Worm (Caenorhabditis elegans): Measurements from ENCODE around the gene sto-5.

Gene sto-5

DNA sequence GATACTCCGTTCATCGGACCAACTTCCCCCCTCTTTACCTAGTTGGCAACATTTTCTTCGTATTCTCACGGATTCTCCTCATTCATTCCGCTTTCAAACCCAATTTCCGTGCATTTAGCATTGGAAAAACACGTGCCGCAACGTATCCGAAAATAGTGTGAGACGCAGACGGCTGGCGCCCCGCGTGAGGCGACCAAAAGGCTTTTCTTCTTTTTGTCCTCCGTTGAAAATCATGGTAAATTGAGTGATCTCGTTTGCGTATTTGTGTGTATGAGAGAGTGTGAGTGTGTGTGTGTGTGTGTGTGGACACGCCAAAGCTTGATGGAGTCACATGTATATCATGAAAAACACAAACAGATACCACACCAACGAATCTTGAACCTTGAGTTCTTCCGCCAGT lies 28.4 kb downstream of the sto-5 start (continued):
- TF ChIP-seq ceh-88 (GFP tag; IDR thresholded peaks at IDR 0.05) (peak; percentile 84), efl-1 (optimal IDR thresholded peaks at IDR 0.05) (peak; percentile 66 to 80), efl-1 (GFP tag; optimal IDR thresholded peaks at IDR 0.05 in 1 of 2) (peak; percentile 33 to 87), sup-37 (GFP tag; optimal IDR thresholded peaks at IDR 0.05) (peak; percentile 25), nhr-20 (tag; optimal IDR thresholded peaks at IDR 0.05) (peak; percentile 98), dpl-1 (GFP tag; optimal IDR thresholded peaks at IDR 0.05) (peak; percentile 59 to 65 (median 61)), lir-3 (tag; optimal IDR thresholded peaks at IDR 0.05; ENCODE audit: poor library complexity) (peak; percentile 69), lin-14 (GFP tag; optimal IDR thresholded peaks at IDR 0.05) (peak; percentile 100), nhr-77 (tag; optimal IDR thresholded peaks at IDR 0.05) (peak; percentile 75), hlh-4 (tag; optimal IDR thresholded peaks at IDR 0.05) (no peak), pax-3 (tag; optimal IDR thresholded peaks at IDR 0.05) (peak; percentile 80), irx-1 (tag; optimal IDR thresholded peaks at IDR 0.05) (peak; percentile 74)

DNA sequence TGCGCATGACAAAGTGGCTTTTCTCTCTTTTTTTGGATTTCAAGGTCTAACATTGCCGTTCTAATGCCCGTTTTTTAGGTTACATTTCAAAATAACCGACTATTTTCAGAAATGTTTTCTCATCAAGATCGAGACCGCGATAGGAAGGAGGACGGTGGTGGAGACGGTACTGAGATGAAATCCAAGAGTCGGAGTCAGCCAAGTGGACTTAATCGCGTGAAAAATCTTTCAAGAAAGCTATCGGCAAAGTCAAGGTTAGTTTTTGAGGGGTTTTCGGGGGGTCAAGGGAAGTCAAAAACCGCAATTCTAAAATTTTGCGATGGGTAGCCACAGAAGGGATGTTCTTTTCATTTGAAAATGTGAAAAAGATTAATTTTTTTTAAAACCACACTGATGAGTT lies 29.3 kb downstream of the sto-5 start, which contains the start of gene aak-2:
Gene aak-2 (plus strand): TSS at position 110 of the 400 bp plus-strand sequence.
- TF ChIP-seq lin-14 (GFP tag; optimal IDR thresholded peaks at IDR 0.05), result peak; percentile 33
- TF ChIP-seq nhr-85 (tag), result peak; percentile 76
- TF ChIP-seq unc-98 (GFP tag; IDR thresholded peaks at IDR 0.05), result no peak

DNA sequence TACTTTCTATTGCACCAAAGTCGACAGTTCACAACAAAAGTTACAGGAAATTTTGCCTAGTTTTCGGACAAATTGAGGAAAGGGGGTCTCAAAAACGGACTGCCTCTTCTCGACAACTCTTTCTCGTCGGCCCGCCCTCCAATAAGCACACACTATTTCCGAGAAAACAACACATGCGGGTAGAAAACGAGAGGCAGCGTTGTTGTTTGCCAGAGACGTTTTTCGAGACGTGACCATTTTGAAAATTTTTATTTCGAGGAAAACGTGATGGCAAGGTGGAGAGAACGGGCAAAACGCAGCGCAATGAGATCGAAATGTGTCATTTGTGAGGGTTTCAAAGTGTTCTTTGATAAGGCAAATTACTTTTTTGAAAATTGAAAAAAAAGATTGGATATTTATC lies 31.8 kb downstream of the sto-5 start:
- TF ChIP-seq blmp-1 (tag; optimal IDR thresholded peaks at IDR 0.05), result peak; percentile 17
- TF ChIP-seq nhr-47 (tag; optimal IDR thresholded peaks at IDR 0.05), result peak; percentile 38
- peak; percentile 20 for TF ChIP-seq tbx-2 (tag; optimal IDR thresholded peaks at IDR 0.05)
- peak in 1 of 2 experiments; percentile 10 for TF ChIP-seq lsy-2 (tag; optimal IDR thresholded peaks at IDR 0.05)
- TF ChIP-seq nhr-76 (tag; optimal IDR thresholded peaks at IDR 0.05), result no peak
- TF ChIP-seq snu-23 (GFP tag; optimal IDR thresholded peaks at IDR 0.05), result peak; percentile 23
- TF ChIP-seq unc-130 (tag; optimal IDR thresholded peaks at IDR 0.05), result peak; percentile 34
- TF ChIP-seq nhr-28 (tag; optimal IDR thresholded peaks at IDR 0.05), result no peak
- no peak for TF ChIP-seq alr-1 (tag; optimal IDR thresholded peaks at IDR 0.05; ENCODE audit: borderline replicate concordance)
- peak in 1 of 2 experiments; percentile 72 for TF ChIP-seq mdl-1 (tag; optimal IDR thresholded peaks at IDR 0.05)
- TF ChIP-seq sup-37 (GFP tag; optimal IDR thresholded peaks at IDR 0.05), result no peak
- no peak for TF ChIP-seq lin-15B (tag; optimal IDR thresholded peaks at IDR 0.05)
- TF ChIP-seq fkh-8 (tag; optimal IDR thresholded peaks at IDR 0.05), result peak; percentile 35
- TF ChIP-seq fkh-10 (GFP tag; optimal IDR thresholded peaks at IDR 0.05), result no peak
- TF ChIP-seq nhr-19 (GFP tag; conservative IDR thresholded peaks at IDR 0.05), result peak; percentile 23; the same call in 1 of the 2 replicates
- peak in 1 of 2 experiments; percentile 55 for TF ChIP-seq lin-35 (GFP tag; optimal IDR thresholded peaks at IDR 0.05)
- peak; percentile 33 for TF ChIP-seq rnt-1 (tag; optimal IDR thresholded peaks at IDR 0.05)
- peak in 1 of 6 experiments; percentile 46 for TF ChIP-seq elt-3 (tag; optimal IDR thresholded peaks at IDR 0.05)
- peak; percentile 78 for TF ChIP-seq lin-14 (GFP tag; optimal IDR thresholded peaks at IDR 0.05)
- no peak for TF ChIP-seq mab-9 (GFP tag; IDR thresholded peaks at IDR 0.05)
- TF ChIP-seq nhr-90 (tag; optimal IDR thresholded peaks at IDR 0.05; ENCODE audit: poor library complexity), result no peak
- peak in 1 of 2 experiments; percentile 12 for TF ChIP-seq efl-1 (optimal IDR thresholded peaks at IDR 0.05)
- no peak for TF ChIP-seq efl-1 (GFP tag; optimal IDR thresholded peaks at IDR 0.05 in 1 of 2)
- peak; percentile 49 for TF ChIP-seq nhr-71 (tag; optimal IDR thresholded peaks at IDR 0.05)
- TF ChIP-seq nhr-20 (tag; optimal IDR thresholded peaks at IDR 0.05), result peak; percentile 2
- TF ChIP-seq swsn-7 (tag; optimal IDR thresholded peaks at IDR 0.05), result peak; percentile 18

ce11 chrX:16792700-16793176 lies 32.5 kb downstream of the sto-5 start, which contains the start of gene got-1.2:
Gene got-1.2, minus strand, starts transcription at chrX:16793126.
- TF ChIP-seq lsy-2 (tag; optimal IDR thresholded peaks at IDR 0.05) (no peak), efl-1 (optimal IDR thresholded peaks at IDR 0.05) (no peak), efl-1 (GFP tag; optimal IDR thresholded peaks at IDR 0.05 in 1 of 2) (peak in 1 of 2 experiments; percentile 75), Y116A8C.19 (tag; optimal IDR thresholded peaks at IDR 0.05; ENCODE audit: borderline replicate concordance) (no peak), egl-13 (tag; optimal IDR thresholded peaks at IDR 0.05) (no peak)
